Worm (Caenorhabditis elegans) whole organism, L4/young adult: ENCODE results near the gene pqn-80.

Experiments used
- W03F9.2 ChIP-seq: fragments of 150-350 bp; optimal IDR thresholded peaks from 2 replicates; lab custom pipeline; 2014; ENCODE audit warnings: missing biosample characterization, missing genetic modification characterization
- dao-5 ChIP-seq: sonication (generic microtip); optimal IDR thresholded peaks from 2 replicates; lab custom pipeline; 2016; ENCODE audit warnings: missing genotype, missing genetic modification characterization, moderate library complexity, missing compliant biosample characterization
- him-1 ChIP-seq: sonication (generic microtip); optimal IDR thresholded peaks from 2 replicates; lab custom pipeline; 2016; ENCODE audit warnings: missing genotype, missing genetic modification reagents, missing genetic modification characterization, missing compliant biosample characterization

ce11 chrIII:12687872-12688375 lies 61.6 kb downstream of the pqn-80 start, which contains the start of the genes rsp-3 and spin-4:
- TF ChIP-seq dao-5 (tag; lab: Kevin White, UChicago) (no peak), him-1 (tag; lab: Kevin White, UChicago) (no peak), W03F9.2 (tag; lab: Kevin White, UChicago) (peak; percentile 80)
